Fruit fly (Drosophila melanogaster) whole organism, prepupa: Measurements from ENCODE around the gene CG3702.

Experiments
- CG11294 ChIP-seq: fragments of 200-800 bp; sonication (Bioruptor generic); IDR thresholded peaks from 2 replicates; pipeline ENCODE4 v1.3.6; 2022; ENCODE audit warnings: missing biosample characterization, missing genetic modification characterization
- CG15336 ChIP-seq: fragments of 200-800 bp; sonication (Bioruptor generic); IDR thresholded peaks from 2 replicates; pipeline ENCODE4 v1.3.6; 2022; ENCODE audit warnings: missing biosample characterization, missing genetic modification characterization
- CG3032 ChIP-seq: fragments of 200-800 bp; optimal IDR thresholded peaks from 2 replicates; lab custom pipeline; 2019; ENCODE audit warnings: missing biosample characterization, mild to moderate bottlenecking, missing genetic modification characterization, moderate library complexity
- CG4318 ChIP-seq: fragments of 200-800 bp; sonication (Bioruptor generic); optimal IDR thresholded peaks from 3 replicates; lab custom pipeline; 2017; ENCODE audit warnings: missing biosample characterization, mild to moderate bottlenecking, missing genetic modification characterization
- CG6163 ChIP-seq: fragments of 200-800 bp; sonication (Bioruptor generic); IDR thresholded peaks from 3 replicates; pipeline ENCODE4 v1.3.6; 2022; ENCODE audit warnings: missing biosample characterization, missing genetic modification characterization
- CG6276 ChIP-seq: fragments of 200-800 bp; sonication (Bioruptor generic); optimal IDR thresholded peaks from 2 replicates; lab custom pipeline; 2017; ENCODE audit warnings: missing biosample characterization, mild to moderate bottlenecking, missing genetic modification characterization
- CG6792 ChIP-seq: fragments of 200-800 bp; sonication (Bioruptor generic); optimal IDR thresholded peaks from 3 replicates; lab custom pipeline; 2016; ENCODE audit warnings: missing biosample characterization, missing genetic modification characterization
- CG6854 ChIP-seq: fragments of 200-800 bp; sonication (Bioruptor generic); optimal IDR thresholded peaks from 2 replicates; lab custom pipeline; 2017; ENCODE audit warnings: missing biosample characterization, mild to moderate bottlenecking, missing genetic modification characterization
- CG7368 ChIP-seq: fragments of 200-800 bp; sonication (Bioruptor generic); optimal IDR thresholded peaks from 3 replicates; lab custom pipeline; 2016; ENCODE audit warnings: missing biosample characterization, missing genetic modification characterization
- CG8119 ChIP-seq: fragments of 200-800 bp; sonication (Bioruptor generic); IDR thresholded peaks from 3 replicates; pipeline ENCODE4 v1.3.6; 2022; ENCODE audit warnings: missing biosample characterization, missing genetic modification characterization
- CG8319 ChIP-seq: fragments of 200-800 bp; sonication (Bioruptor generic); optimal IDR thresholded peaks from 3 replicates; lab custom pipeline; 2016; ENCODE audit warnings: missing biosample characterization, missing genetic modification characterization
- CG8632 ChIP-seq: fragments of 200-800 bp; sonication (Bioruptor generic); optimal IDR thresholded peaks from 3 replicates; lab custom pipeline; 2016; ENCODE audit warnings: missing biosample characterization, missing genetic modification characterization
- Eip78C ChIP-seq: fragments of 200-800 bp; sonication (Bioruptor generic); peaks from one replicate; lab custom pipeline; 2016; ENCODE audit warnings: missing biosample characterization, missing genetic modification characterization
- Lpt ChIP-seq: fragments of 200-800 bp; sonication (Bioruptor generic); optimal IDR thresholded peaks from 3 replicates; lab custom pipeline; 2016; ENCODE audit warnings: missing biosample characterization, missing genetic modification characterization
- Smox ChIP-seq: fragments of 200-800 bp; sonication (Bioruptor generic); optimal IDR thresholded peaks from 3 replicates; lab custom pipeline; 2016; ENCODE audit warnings: missing biosample characterization, missing genetic modification characterization
- Sox14 ChIP-seq: fragments of 200-800 bp; sonication (Bioruptor generic); optimal IDR thresholded peaks from 3 replicates; lab custom pipeline; 2016; ENCODE audit warnings: missing biosample characterization, missing genetic modification characterization
- acj6 ChIP-seq: fragments of 200-800 bp; sonication (Bioruptor generic); optimal IDR thresholded peaks from 3 replicates; lab custom pipeline; 2016; ENCODE audit warnings: missing biosample characterization, missing genetic modification characterization
- dsx ChIP-seq: fragments of 200-800 bp; optimal IDR thresholded peaks from 3 replicates; lab custom pipeline; 2019; ENCODE audit warnings: missing biosample characterization, mild to moderate bottlenecking, missing genetic modification characterization, moderate library complexity; ENCODE audit not compliant: poor library complexity, severe bottlenecking
- esn ChIP-seq: fragments of 200-800 bp; sonication (Bioruptor generic); optimal IDR thresholded peaks from 2 replicates; lab custom pipeline; 2016; ENCODE audit warnings: missing biosample characterization, mild to moderate bottlenecking, missing genetic modification characterization, moderate library complexity
- fd85E ChIP-seq: fragments of 200-800 bp; sonication (Bioruptor generic); optimal IDR thresholded peaks from 3 replicates; lab custom pipeline; 2016; ENCODE audit warnings: missing biosample characterization, missing genetic modification characterization
- net ChIP-seq: fragments of 200-800 bp; sonication (Bioruptor generic); optimal IDR thresholded peaks from 3 replicates; lab custom pipeline; 2016; ENCODE audit warnings: missing biosample characterization, missing genetic modification characterization
- svp ChIP-seq: fragments of 200-800 bp; sonication (Bioruptor generic); peaks from one replicate; lab custom pipeline; 2016; ENCODE audit warnings: missing biosample characterization, missing genetic modification characterization
- topi ChIP-seq: fragments of 200-800 bp; sonication (Bioruptor generic); optimal IDR thresholded peaks from 3 replicates; lab custom pipeline; 2016; ENCODE audit warnings: missing biosample characterization, missing genetic modification characterization
- vri ChIP-seq: fragments of 200-800 bp; sonication (Bioruptor generic); optimal IDR thresholded peaks from 3 replicates; lab custom pipeline; 2016; ENCODE audit warnings: missing biosample characterization, mild to moderate bottlenecking, missing genetic modification characterization

The CG3702 gene

dm6 chr2L:4179960-4180359 lies 46.9 kb downstream of the CG3702 start (continued):
- TF ChIP-seq CG11294 (no peak), Lpt (GFP tag; lab: Kevin White, UChicago) (no peak), Eip78C (GFP tag; lab: Kevin White, UChicago) (peak; percentile 89), CG4318 (GFP tag; lab: Kevin White, UChicago) (no peak), CG6854 (GFP tag; lab: Kevin White, UChicago) (no peak), dsx (GFP tag; lab: Kevin White, UChicago) (no peak), CG8119 (no peak), CG6792 (GFP tag; lab: Kevin White, UChicago) (peak; percentile 51), vri (GFP tag; lab: Kevin White, UChicago) (no peak), Sox14 (GFP tag; lab: Kevin White, UChicago) (no peak), CG6276 (no peak), topi (GFP tag; lab: Kevin White, UChicago) (peak; percentile 76), CG8632 (GFP tag; lab: Kevin White, UChicago) (peak; percentile 30), esn (GFP tag; lab: Kevin White, UChicago) (peak; percentile 13), CG7368 (GFP tag; lab: Kevin White, UChicago) (no peak), CG15336 (GFP tag; lab: Robert Waterston, UW) (no peak), CG3032 (tag; lab: Kevin White, UChicago) (no peak), fd85E (GFP tag; lab: Kevin White, UChicago) (no peak), CG8319 (GFP tag; lab: Kevin White, UChicago) (no peak), net (GFP tag; lab: Kevin White, UChicago) (no peak), acj6 (GFP tag; lab: Kevin White, UChicago) (peak; percentile 29), Smox (GFP tag; lab: Kevin White, UChicago) (peak; percentile 34)
- TF ChIP-seq, all 60 proteins: peak for 20

DNA sequence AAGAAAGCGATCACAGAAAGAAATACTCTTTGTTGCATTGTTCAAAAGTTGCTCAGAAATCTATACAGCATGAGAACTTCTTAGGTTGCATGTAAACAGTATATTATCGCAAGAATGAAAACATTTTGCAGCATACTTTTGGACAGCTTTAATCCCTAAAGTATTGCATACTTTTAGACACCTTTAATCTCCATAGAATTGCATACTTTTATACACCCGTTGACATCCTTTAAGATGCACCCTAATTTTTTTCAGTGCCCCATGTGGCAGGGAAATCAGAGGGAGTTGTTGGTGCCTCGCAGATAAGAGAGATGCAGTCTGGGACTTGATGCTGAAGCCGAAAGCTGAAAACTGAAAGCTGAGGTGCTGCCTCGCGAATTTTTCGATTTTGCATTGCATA lies 47.5 kb downstream of the CG3702 start:
- no peak for TF ChIP-seq Eip78C (GFP tag; lab: Kevin White, UChicago)
- TF ChIP-seq CG6163 (GFP tag; lab: Robert Waterston, UW): 0 out of 3 replicates have a peak, but pooled peaks have one; percentile 8
- peak; percentile 30 for TF ChIP-seq svp
- TF ChIP-seq dsx (GFP tag; lab: Kevin White, UChicago): no peak
